Fruit fly (Drosophila melanogaster): Measurements from ENCODE around the gene Pxn.

- no peak for TF ChIP-seq OdsH (GFP tag; optimal IDR thresholded peaks at IDR 0.05)
- TF ChIP-seq Hr39 (GFP tag; optimal IDR thresholded peaks at IDR 0.05) = no peak
- TF ChIP-seq eg (GFP tag; IDR thresholded peaks at IDR 0.05) = no peak
- no peak for TF ChIP-seq CG8319 (GFP tag; optimal IDR thresholded peaks at IDR 0.05)
Measured at dm6 chr3L:2583537-2583870, 46.4 kb downstream of the Pxn start.
